Worm (Caenorhabditis elegans): ENCODE measurements around the gene srh-62.

The srh-62 gene

DNA sequence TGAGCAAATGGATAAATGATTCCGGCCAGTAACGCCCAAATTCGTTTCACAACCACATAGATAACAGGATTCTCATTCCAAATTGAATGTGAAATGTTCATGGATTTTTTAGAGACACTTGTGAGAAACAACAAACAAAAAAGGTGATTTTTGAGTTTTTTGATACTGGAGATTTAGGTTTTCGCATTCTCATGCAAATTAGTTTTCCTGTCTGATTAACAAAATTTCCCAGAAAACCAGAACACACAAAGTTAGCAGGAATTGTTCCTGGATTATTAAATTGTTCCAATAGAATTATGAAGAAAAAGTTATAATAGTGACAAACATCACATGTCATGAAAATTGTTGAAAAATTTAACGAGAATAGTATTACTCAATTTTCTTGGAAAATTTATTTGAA lies 40.3 kb upstream of the srh-62 start, which contains the start of gene srh-33:
TSS of gene srh-33 (minus strand) at position 101 of the 400 bp plus-strand sequence.
- TF ChIP-seq lsy-2 (tag; optimal IDR thresholded peaks at IDR 0.05) (no peak), elt-1 (tag; optimal IDR thresholded peaks at IDR 0.05) (no peak), blmp-1 (tag; optimal IDR thresholded peaks at IDR 0.05; ENCODE audit: insufficient read depth) (no peak), sma-3 (GFP tag; optimal IDR thresholded peaks at IDR 0.05) (no peak), R02D3.7 (tag; optimal IDR thresholded peaks at IDR 0.05) (no peak), mbf-1 (tag; optimal IDR thresholded peaks at IDR 0.05) (no peak), zag-1 (tag; optimal IDR thresholded peaks at IDR 0.05) (no peak)

DNA sequence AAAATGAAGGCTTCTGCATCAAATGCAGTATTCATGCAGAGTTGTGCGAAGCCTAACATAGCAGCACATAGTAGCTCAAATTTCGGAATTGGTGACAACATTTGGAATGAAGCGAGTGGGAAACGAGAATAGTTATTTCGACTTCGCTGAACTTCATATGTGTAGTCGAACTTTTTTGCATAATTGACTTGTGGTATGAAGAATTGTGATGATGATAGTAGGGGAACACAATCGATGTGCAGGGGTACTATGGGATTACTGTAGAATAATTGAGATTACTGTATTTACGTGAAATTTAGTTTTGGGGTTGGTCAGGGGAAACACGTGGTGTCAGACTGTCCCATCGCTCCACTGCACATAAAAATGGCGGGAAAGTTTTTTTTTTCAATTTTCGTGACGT lies 38.0 kb upstream of the srh-62 start, which contains the start of gene B0554.7:
TSS of gene B0554.7 (minus strand) at position 101 of the 400 bp plus-strand sequence.
- TF ChIP-seq ztf-1 (GFP tag; conservative IDR thresholded peaks at IDR 0.05) (no peak), unc-62 (GFP tag; optimal IDR thresholded peaks at IDR 0.05) (no peak), mab-5 (tag; optimal IDR thresholded peaks at IDR 0.05) (no peak), nhr-77 (tag; optimal IDR thresholded peaks at IDR 0.05) (no peak), Y55F3AM.14 (GFP tag; optimal IDR thresholded peaks at IDR 0.05) (no peak), unc-39 (tag; optimal IDR thresholded peaks at IDR 0.05) (no peak), lin-13 (GFP tag; optimal IDR thresholded peaks at IDR 0.05) (no peak)

DNA sequence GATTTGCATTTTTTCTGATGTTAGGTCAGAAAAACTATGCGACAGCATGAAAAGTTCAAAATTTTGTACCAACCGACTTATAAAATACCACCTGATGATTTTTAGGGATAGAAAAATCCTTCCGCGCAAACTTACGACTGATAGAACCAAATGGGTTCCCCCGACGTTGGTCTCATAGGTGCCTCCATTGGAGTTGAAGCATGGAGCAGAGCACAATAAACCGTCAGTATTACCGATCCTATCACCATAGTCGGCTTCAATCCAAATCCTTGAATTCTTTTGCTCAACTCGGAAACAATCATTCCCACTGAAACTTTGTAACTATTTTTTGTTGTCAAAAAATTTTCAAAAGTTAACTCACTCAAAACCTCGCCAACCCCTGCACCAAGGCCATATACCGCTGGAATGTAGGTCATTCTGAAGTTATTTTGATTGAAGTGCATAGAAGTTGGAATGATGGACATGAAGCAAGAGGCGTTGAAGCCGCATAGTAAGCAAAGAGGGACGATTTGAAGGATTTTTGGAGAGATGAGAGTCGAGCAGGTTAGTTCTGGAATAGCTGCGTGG lies 36.3 kb upstream of the srh-62 start:
- TF ChIP-seq Y55F3AM.14 (GFP tag; optimal IDR thresholded peaks at IDR 0.05) (no peak), fos-1 (tag; optimal IDR thresholded peaks at IDR 0.05) (no peak), lin-11 (tag; optimal IDR thresholded peaks at IDR 0.05) (no peak)

DNA sequence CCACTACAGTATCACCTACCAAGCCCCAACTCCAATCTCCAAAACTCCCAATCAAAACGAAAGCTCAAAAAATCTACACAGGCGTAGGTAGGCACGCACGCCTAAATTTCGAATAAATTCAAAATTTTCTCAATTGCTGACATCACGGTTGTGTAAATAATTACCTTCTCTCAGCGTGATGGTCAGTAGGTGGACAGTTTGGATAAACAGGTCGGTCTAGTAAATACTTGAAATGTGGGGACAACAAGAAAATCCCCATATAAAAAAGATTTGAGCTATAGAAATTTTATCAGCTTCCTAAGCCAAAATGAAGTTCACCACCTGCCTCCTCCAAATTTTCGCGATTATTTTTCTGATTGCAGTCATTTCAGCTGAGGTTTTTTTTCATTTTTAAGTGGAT lies 35.2 kb upstream of the srh-62 start, which contains the start of gene B0554.1:
TSS of gene B0554.1 (plus strand) at position 301 of the 400 bp plus-strand sequence.
- no peak for TF ChIP-seq C34F6.9 (tag; optimal IDR thresholded peaks at IDR 0.05)
- TF ChIP-seq ztf-11 (tag; optimal IDR thresholded peaks at IDR 0.05): no peak
- TF ChIP-seq nhr-77 (tag; optimal IDR thresholded peaks at IDR 0.05): no peak
- no peak for TF ChIP-seq nhr-23 (tag; optimal IDR thresholded peaks at IDR 0.05)
- no peak for TF ChIP-seq Y55F3AM.14 (GFP tag; optimal IDR thresholded peaks at IDR 0.05)
- no peak for TF ChIP-seq F13H6.1 (tag; optimal IDR thresholded peaks at IDR 0.05)
- TF ChIP-seq unc-39 (tag; optimal IDR thresholded peaks at IDR 0.05): no peak
- no peak for TF ChIP-seq aly-2 (tag; optimal IDR thresholded peaks at IDR 0.05)
- no peak for TF ChIP-seq sma-3 (GFP tag; optimal IDR thresholded peaks at IDR 0.05)
- TF ChIP-seq nhr-10 (tag; optimal IDR thresholded peaks at IDR 0.05): no peak
- no peak for TF ChIP-seq fos-1 (tag; optimal IDR thresholded peaks at IDR 0.05)
- no peak for TF ChIP-seq lin-39 (tag; optimal IDR thresholded peaks at IDR 0.05)

DNA sequence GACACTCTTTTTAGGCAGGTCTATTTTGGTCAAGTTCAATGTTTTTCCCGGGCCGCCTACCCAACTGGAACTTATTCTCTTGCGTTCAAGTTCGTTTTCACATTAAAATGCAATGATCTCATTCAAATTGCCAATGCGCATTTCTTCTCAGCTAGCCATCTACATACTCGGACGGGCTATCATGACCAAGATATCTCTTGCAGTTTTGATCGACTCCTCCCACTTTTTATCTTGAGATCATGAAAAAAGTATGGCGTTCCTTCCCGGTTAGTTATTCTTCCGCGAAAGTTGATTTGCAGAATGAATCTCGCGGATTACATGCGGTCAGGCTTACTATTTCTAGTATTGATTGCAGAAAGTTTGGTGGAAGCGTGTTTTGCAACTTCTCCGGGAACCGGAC lies 31.0 kb upstream of the srh-62 start, which contains the start of gene B0554.2:
TSS of gene B0554.2 (plus strand) at position 301 of the 400 bp plus-strand sequence.
- TF ChIP-seq ztf-1 (GFP tag; conservative IDR thresholded peaks at IDR 0.05): no peak
- no peak for TF ChIP-seq lin-11 (tag; optimal IDR thresholded peaks at IDR 0.05)
- no peak for TF ChIP-seq blmp-1 (tag; optimal IDR thresholded peaks at IDR 0.05; ENCODE audit: insufficient read depth)
- TF ChIP-seq dmd-4 (tag; optimal IDR thresholded peaks at IDR 0.05): no peak
- TF ChIP-seq lsy-2 (tag; optimal IDR thresholded peaks at IDR 0.05): no peak
- no peak for TF ChIP-seq aly-2 (tag; optimal IDR thresholded peaks at IDR 0.05)
- TF ChIP-seq peb-1 (tag; optimal IDR thresholded peaks at IDR 0.05): no peak
- TF ChIP-seq ztf-4 (tag; optimal IDR thresholded peaks at IDR 0.05): no peak
- TF ChIP-seq nhr-21 (tag; optimal IDR thresholded peaks at IDR 0.05): no peak
- TF ChIP-seq fos-1 (tag; optimal IDR thresholded peaks at IDR 0.05): no peak
- TF ChIP-seq unc-55 (GFP tag; optimal IDR thresholded peaks at IDR 0.05): no peak

DNA sequence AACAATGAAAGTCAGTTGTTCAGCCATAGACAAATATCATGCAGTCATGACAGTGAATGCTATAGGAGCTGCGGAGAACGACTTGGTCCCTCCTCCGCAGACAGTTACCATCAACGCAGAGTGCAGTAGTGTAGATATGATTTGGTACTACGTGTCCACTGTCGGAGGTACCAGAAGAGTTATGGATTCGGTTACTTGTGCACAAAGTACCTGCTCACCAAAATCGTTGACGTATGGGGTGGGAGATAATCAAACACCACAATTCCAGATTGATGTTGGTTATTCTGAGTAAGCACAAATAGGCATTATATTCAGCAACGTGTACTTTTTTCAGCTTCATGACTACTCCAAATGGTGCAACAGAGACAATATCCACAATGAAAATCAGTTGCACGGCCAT lies 30.1 kb upstream of the srh-62 start:
- TF ChIP-seq R02D3.7 (tag; optimal IDR thresholded peaks at IDR 0.05) (no peak), egl-27 (tag; optimal IDR thresholded peaks at IDR 0.05) (no peak), gmeb-1 (tag; optimal IDR thresholded peaks at IDR 0.05) (no peak), aly-2 (tag; optimal IDR thresholded peaks at IDR 0.05) (no peak), sma-9 (GFP tag; optimal IDR thresholded peaks at IDR 0.05) (no peak), sma-9 (tag; optimal IDR thresholded peaks at IDR 0.05) (no peak), snpc-4 (tag; optimal IDR thresholded peaks at IDR 0.05) (no peak), dmd-4 (tag; optimal IDR thresholded peaks at IDR 0.05) (no peak), nhr-11 (tag; optimal IDR thresholded peaks at IDR 0.05) (no peak), lin-13 (GFP tag; optimal IDR thresholded peaks at IDR 0.05) (no peak), crh-2 (tag; optimal IDR thresholded peaks at IDR 0.05) (no peak), nhr-25 (tag; optimal IDR thresholded peaks at IDR 0.05) (no peak)

Measured in whole organism, L2 larva.